Worm (Caenorhabditis elegans) whole organism, midembryonic: ENCODE data around the gene istr-1.

Source experiments
- T22C8.4 ChIP-seq: fragments of 200-800 bp; sonication (Bioruptor generic); IDR thresholded peaks from 2 replicates; pipeline ENCODE4 v1.3.6; 2022; ENCODE audit warnings: missing genetic modification characterization, missing compliant biosample characterization
- cog-1 ChIP-seq: sonication (generic microtip); optimal IDR thresholded peaks from 2 replicates; lab custom pipeline; 2016; ENCODE audit warnings: missing genetic modification characterization, missing compliant biosample characterization
- flt-1 ChIP-seq: fragments of 200-800 bp; sonication (Bioruptor generic); IDR thresholded peaks from 2 replicates; pipeline ENCODE4 v1.3.6; 2022; ENCODE audit warnings: missing genetic modification characterization, missing compliant biosample characterization
- klf-2 ChIP-seq: fragments of 200-800 bp; sonication (Bioruptor generic); conservative IDR thresholded peaks from 2 replicates; pipeline ENCODE4 v1.3.6; 2022; ENCODE audit warnings: missing genetic modification reagents, missing genetic modification characterization, missing compliant biosample characterization
- med-1 ChIP-seq: sonication (generic microtip); optimal IDR thresholded peaks from 2 replicates; lab custom pipeline; 2017; ENCODE audit warnings: missing genetic modification characterization, mild to moderate bottlenecking, missing compliant biosample characterization, antibody characterized with exemption, missing genetic modification reagents; ENCODE audit not compliant: insufficient read depth
- ref-1 ChIP-seq: fragments of 200-800 bp; sonication (Bioruptor generic); conservative IDR thresholded peaks from 2 replicates; pipeline ENCODE4 v1.3.6; 2022; ENCODE audit warnings: missing genetic modification reagents, missing genetic modification characterization, missing compliant biosample characterization
- tab-1 ChIP-seq: fragments of 200-800 bp; sonication (Bioruptor generic); IDR thresholded peaks from 2 replicates; pipeline ENCODE4 v1.3.6; 2022; ENCODE audit warnings: missing genetic modification characterization, missing compliant biosample characterization
- ztf-23 ChIP-seq: fragments of 200-800 bp; sonication (Bioruptor generic); IDR thresholded peaks from 2 replicates; pipeline ENCODE4 v1.3.6; 2022; ENCODE audit warnings: missing genetic modification reagents, missing genetic modification characterization, missing compliant biosample characterization
- ztf-29 ChIP-seq: fragments of 200-800 bp; sonication (Bioruptor generic); IDR thresholded peaks from 2 replicates; pipeline ENCODE4 v1.3.6; 2022; ENCODE audit warnings: missing genetic modification reagents, missing genetic modification characterization, missing compliant biosample characterization

istr-1 gene

ce11 chrV:12667397-12667796 lies 30.3 kb upstream of the istr-1 start:
- TF ChIP-seq ztf-23 (no peak), cog-1 (tag; lab: Kevin White, UChicago) (no peak), klf-2 (GFP tag; lab: Robert Waterston, UW) (no peak), flt-1 (GFP tag; lab: Robert Waterston, UW) (no peak), med-1 (GFP tag; lab: Kevin White, UChicago) (no peak), tab-1 (GFP tag; lab: Robert Waterston, UW) (no peak), T22C8.4 (GFP tag; lab: Robert Waterston, UW) (no peak), ref-1 (GFP tag; lab: Robert Waterston, UW) (no peak), ztf-29 (no peak)

- no peak for TF ChIP-seq tab-1 (GFP tag; lab: Robert Waterston, UW)
- no peak for TF ChIP-seq ztf-23
- TF ChIP-seq klf-2 (GFP tag; lab: Robert Waterston, UW): no peak
- no peak for TF ChIP-seq med-1 (GFP tag; lab: Kevin White, UChicago)
- TF ChIP-seq T22C8.4 (GFP tag; lab: Robert Waterston, UW): no peak
- TF ChIP-seq cog-1 (tag; lab: Kevin White, UChicago): no peak
Observed at ce11 chrV:12667926-12668325, 29.7 kb upstream of the istr-1 start, which contains the start of gene W05B10.4. TSS of gene W05B10.4 (plus strand) at chrV:12668226.

- no peak for TF ChIP-seq T22C8.4 (GFP tag; lab: Robert Waterston, UW)
Observed at ce11 chrV:12670607-12671006, 27.1 kb upstream of the istr-1 start, which contains the start of gene srx-116. TSS of gene srx-116 (plus strand) at chrV:12670907.

ce11 chrV:12673745-12674144 lies 23.9 kb upstream of the istr-1 start:
- TF ChIP-seq flt-1 (GFP tag; lab: Robert Waterston, UW) (no peak), ref-1 (GFP tag; lab: Robert Waterston, UW) (no peak), klf-2 (GFP tag; lab: Robert Waterston, UW) (no peak), T22C8.4 (GFP tag; lab: Robert Waterston, UW) (no peak), med-1 (GFP tag; lab: Kevin White, UChicago) (no peak), tab-1 (GFP tag; lab: Robert Waterston, UW) (no peak), ztf-29 (no peak)

ce11 chrV:12676299-12676698 lies 21.4 kb upstream of the istr-1 start:
- no peak for TF ChIP-seq ref-1 (GFP tag; lab: Robert Waterston, UW)
- no peak for TF ChIP-seq klf-2 (GFP tag; lab: Robert Waterston, UW)
- TF ChIP-seq tab-1 (GFP tag; lab: Robert Waterston, UW): no peak
- no peak for TF ChIP-seq med-1 (GFP tag; lab: Kevin White, UChicago)
- TF ChIP-seq cog-1 (tag; lab: Kevin White, UChicago): no peak
- TF ChIP-seq T22C8.4 (GFP tag; lab: Robert Waterston, UW): no peak
- no peak for TF ChIP-seq ztf-23
- no peak for TF ChIP-seq ztf-29

- TF ChIP-seq T22C8.4 (GFP tag; lab: Robert Waterston, UW) (no peak), med-1 (GFP tag; lab: Kevin White, UChicago) (no peak), cog-1 (tag; lab: Kevin White, UChicago) (no peak), tab-1 (GFP tag; lab: Robert Waterston, UW) (no peak), flt-1 (GFP tag; lab: Robert Waterston, UW) (no peak), ztf-23 (no peak), klf-2 (GFP tag; lab: Robert Waterston, UW) (no peak), ztf-29 (no peak), ref-1 (GFP tag; lab: Robert Waterston, UW) (no peak)
Observed at ce11 chrV:12679292-12679691, 18.4 kb upstream of the istr-1 start.

ce11 chrV:12679807-12680206 lies 17.9 kb upstream of the istr-1 start, which contains the start of gene frpr-15:
TSS of gene frpr-15 (plus strand) at chrV:12680107.
- TF ChIP-seq ref-1 (GFP tag; lab: Robert Waterston, UW): no peak
- TF ChIP-seq cog-1 (tag; lab: Kevin White, UChicago): no peak
- no peak for TF ChIP-seq tab-1 (GFP tag; lab: Robert Waterston, UW)
- TF ChIP-seq T22C8.4 (GFP tag; lab: Robert Waterston, UW): no peak
- no peak for TF ChIP-seq ztf-29
- no peak for TF ChIP-seq ztf-23
- TF ChIP-seq flt-1 (GFP tag; lab: Robert Waterston, UW): no peak
- TF ChIP-seq med-1 (GFP tag; lab: Kevin White, UChicago): no peak
- no peak for TF ChIP-seq klf-2 (GFP tag; lab: Robert Waterston, UW)

ce11 chrV:12683205-12683604 lies 14.5 kb upstream of the istr-1 start:
- no peak for TF ChIP-seq med-1 (GFP tag; lab: Kevin White, UChicago)
- TF ChIP-seq klf-2 (GFP tag; lab: Robert Waterston, UW): no peak
- TF ChIP-seq tab-1 (GFP tag; lab: Robert Waterston, UW): no peak
- TF ChIP-seq cog-1 (tag; lab: Kevin White, UChicago): no peak
- TF ChIP-seq ref-1 (GFP tag; lab: Robert Waterston, UW): no peak

- TF ChIP-seq ztf-23: no peak
- no peak for TF ChIP-seq ztf-29
- TF ChIP-seq cog-1 (tag; lab: Kevin White, UChicago): no peak
- no peak for TF ChIP-seq ref-1 (GFP tag; lab: Robert Waterston, UW)
- TF ChIP-seq klf-2 (GFP tag; lab: Robert Waterston, UW): no peak
Observed at ce11 chrV:12695155-12695554, 2.5 kb upstream of the istr-1 start, which contains the start of gene parn-1. TSS of gene parn-1 (minus strand) at chrV:12695255.

ce11 chrV:12695968-12696367 lies 1.7 kb upstream of the istr-1 start, which contains the start of gene K10C8.4:
TSS of gene K10C8.4 (plus strand) at chrV:12696268.
- TF ChIP-seq med-1 (GFP tag; lab: Kevin White, UChicago): no peak
- no peak for TF ChIP-seq ztf-29
- TF ChIP-seq flt-1 (GFP tag; lab: Robert Waterston, UW): no peak
- TF ChIP-seq ztf-23: no peak
- no peak for TF ChIP-seq klf-2 (GFP tag; lab: Robert Waterston, UW)
- TF ChIP-seq tab-1 (GFP tag; lab: Robert Waterston, UW): no peak
- TF ChIP-seq ref-1 (GFP tag; lab: Robert Waterston, UW): no peak
- no peak for TF ChIP-seq cog-1 (tag; lab: Kevin White, UChicago)
- no peak for TF ChIP-seq T22C8.4 (GFP tag; lab: Robert Waterston, UW)
